Fruit fly (Drosophila melanogaster): Measurements from ENCODE around the gene CG5958.

The CG5958 gene

dm6 chr2L:7396962-7397361 is 36.4 kb downstream of the CG5958 start (continued):
- peak; percentile 78 for TF ChIP-seq Gug (GFP tag; IDR thresholded peaks at IDR 0.05)
- no peak for TF ChIP-seq cg (GFP tag; optimal IDR thresholded peaks at IDR 0.05)
- TF ChIP-seq CG11504 (tag; optimal IDR thresholded peaks at IDR 0.05), result peak; percentile 84
- TF ChIP-seq sob (GFP tag; IDR thresholded peaks at IDR 0.05), result peak; percentile 83
- 0 out of 3 replicates have a peak, but pooled peaks have one; percentile 15 for TF ChIP-seq CG3726 (GFP tag; IDR thresholded peaks at IDR 0.05)
- TF ChIP-seq fu2 (GFP tag; optimal IDR thresholded peaks at IDR 0.05), result peak; percentile 14
- TF ChIP-seq CG12155 (GFP tag; optimal IDR thresholded peaks at IDR 0.05), result peak; percentile 42
- peak; percentile 39 for TF ChIP-seq ap (GFP tag; IDR thresholded peaks at IDR 0.05)
- peak; percentile 75 for TF ChIP-seq CG14667 (GFP tag; IDR thresholded peaks at IDR 0.05)
- no peak for TF ChIP-seq CG4328 (GFP tag; optimal IDR thresholded peaks at IDR 0.05)
- peak; percentile 75 for TF ChIP-seq Fer3 (tag; optimal IDR thresholded peaks at IDR 0.05)
- TF ChIP-seq Xrp1 (GFP tag; IDR thresholded peaks at IDR 0.05), result peak; percentile 76
- TF ChIP-seq CG6689 (GFP tag; IDR thresholded peaks at IDR 0.05), result peak; percentile 73
- peak; percentile 48; the same call in 1 of the 2 replicates for TF ChIP-seq ranshi (GFP tag; IDR thresholded peaks at IDR 0.05)
- TF ChIP-seq Nf-YC (tag; optimal IDR thresholded peaks at IDR 0.05), result no peak
- peak; percentile 15 for TF ChIP-seq zen (tag; optimal IDR thresholded peaks at IDR 0.05)
- TF ChIP-seq Dfd (GFP tag; optimal IDR thresholded peaks at IDR 0.05), result no peak
- no peak for TF ChIP-seq usp (GFP tag; optimal IDR thresholded peaks at IDR 0.05)
- peak; percentile 67 for TF ChIP-seq stc (GFP tag; IDR thresholded peaks at IDR 0.05)
- no peak for TF ChIP-seq schlank (tag; optimal IDR thresholded peaks at IDR 0.05)
- peak; percentile 32 for TF ChIP-seq chn (GFP tag; optimal IDR thresholded peaks at IDR 0.05)
- 0 out of 2 replicates have a peak, but pooled peaks have one; percentile 45 for TF ChIP-seq toy (GFP tag; IDR thresholded peaks at IDR 0.05)
- no peak for TF ChIP-seq ash1 (GFP tag; optimal IDR thresholded peaks at IDR 0.05)
- no peak for TF ChIP-seq grn (GFP tag; optimal IDR thresholded peaks at IDR 0.05)
- TF ChIP-seq Tbp (GFP tag; optimal IDR thresholded peaks at IDR 0.05), result no peak
- no peak for TF ChIP-seq ac (GFP tag; optimal IDR thresholded peaks at IDR 0.05)
- peak; percentile 64 for TF ChIP-seq CG12391 (tag; optimal IDR thresholded peaks at IDR 0.05)
- 0 out of 3 replicates have a peak, but pooled peaks have one; percentile 43 for TF ChIP-seq jigr1 (GFP tag; IDR thresholded peaks at IDR 0.05)
- peak; percentile 84 for TF ChIP-seq dysf (GFP tag; IDR thresholded peaks at IDR 0.05)
- TF ChIP-seq Oaz (GFP tag; IDR thresholded peaks at IDR 0.05), result 0 out of 2 replicates have a peak, but pooled peaks have one; percentile 41
- peak; percentile 1 for TF ChIP-seq emc (GFP tag; optimal IDR thresholded peaks at IDR 0.05)
- TF ChIP-seq Aef1 (GFP tag; IDR thresholded peaks at IDR 0.05), result peak; percentile 57; the same call in 2 of the 3 replicates
- TF ChIP-seq odd (GFP tag; optimal IDR thresholded peaks at IDR 0.05), result peak; percentile 18
- peak; percentile 64 for TF ChIP-seq CG10209 (GFP tag; optimal IDR thresholded peaks at IDR 0.05)
- no peak for TF ChIP-seq da (GFP tag; optimal IDR thresholded peaks at IDR 0.05)
- peak; percentile 42 for TF ChIP-seq CG1602 (GFP tag; optimal IDR thresholded peaks at IDR 0.05)
- peak; percentile 79 for TF ChIP-seq HLH3B (GFP tag; IDR thresholded peaks at IDR 0.05)
- TF ChIP-seq sna (GFP tag; IDR thresholded peaks at IDR 0.05; ENCODE audit: partially characterized antibody), result no peak
- no peak for TF ChIP-seq Hr39 (optimal IDR thresholded peaks at IDR 0.05)
- no peak for TF ChIP-seq Atf3 (GFP tag; optimal IDR thresholded peaks at IDR 0.05)
- no peak for TF ChIP-seq luna (GFP tag; optimal IDR thresholded peaks at IDR 0.05)
- peak; percentile 80 for TF ChIP-seq CG2678 (tag; optimal IDR thresholded peaks at IDR 0.05)
- TF ChIP-seq az2 (GFP tag; optimal IDR thresholded peaks at IDR 0.05), result peak; percentile 64
- TF ChIP-seq abd-A (tag; optimal IDR thresholded peaks at IDR 0.05), result peak; percentile 25
- TF ChIP-seq CG7357 (GFP tag; IDR thresholded peaks at IDR 0.05), result peak; percentile 65; the same call in 2 of the 3 replicates
- TF ChIP-seq jumu (GFP tag; optimal IDR thresholded peaks at IDR 0.05), result peak; percentile 48
- peak; percentile 69; the same call in 2 of the 3 replicates for TF ChIP-seq so (GFP tag; IDR thresholded peaks at IDR 0.05)
- TF ChIP-seq tap (tag; optimal IDR thresholded peaks at IDR 0.05), result peak; percentile 56
- no peak for TF ChIP-seq CG9609 (GFP tag; optimal IDR thresholded peaks at IDR 0.05)
- peak; percentile 74 for TF ChIP-seq CG12769 (tag; optimal IDR thresholded peaks at IDR 0.05)
- TF ChIP-seq Dp (GFP tag; optimal IDR thresholded peaks at IDR 0.05), result no peak
- peak; percentile 77 for TF ChIP-seq CG15269 (tag; optimal IDR thresholded peaks at IDR 0.05)
